Worm (Caenorhabditis elegans) whole organism, L1 larva: ENCODE data around the gene clec-124.
A peak's percentile ranks its signal among the peaks of the same experiment; 100 is the strongest.

ENCODE experiments used
- C04F5.9 ChIP-seq: sonication (generic microtip); optimal IDR thresholded peaks from 2 replicates; lab custom pipeline; 2016; ENCODE audit warnings: missing genetic modification characterization, missing compliant biosample characterization
- C34B4.2 ChIP-seq: sonication (generic microtip); optimal IDR thresholded peaks from 2 replicates; lab custom pipeline; 2017; ENCODE audit warnings: mild to moderate bottlenecking, missing genetic modification characterization, missing compliant biosample characterization
- alr-1 ChIP-seq: fragments of 200-800 bp; sonication (Bioruptor generic); optimal IDR thresholded peaks from 2 replicates; lab custom pipeline; 2018; ENCODE audit warnings: borderline replicate concordance, mild to moderate bottlenecking, missing genetic modification characterization, missing compliant biosample characterization
- blmp-1 ChIP-seq: fragments of 150-350 bp; optimal IDR thresholded peaks from 2 replicates; lab custom pipeline; 2014; ENCODE audit warnings: missing biosample characterization, missing genetic modification characterization
- ceh-63 ChIP-seq: fragments of 200-800 bp; sonication (Bioruptor generic); optimal IDR thresholded peaks from 2 replicates; lab custom pipeline; 2018; ENCODE audit warnings: mild to moderate bottlenecking, missing genetic modification characterization, missing compliant biosample characterization
- ceh-8 ChIP-seq: fragments of 200-800 bp; sonication (Bioruptor generic); optimal IDR thresholded peaks from 2 replicates; lab custom pipeline; 2018; ENCODE audit warnings: mild to moderate bottlenecking, missing genetic modification characterization, moderate library complexity, missing compliant biosample characterization
- ceh-82 ChIP-seq, 3 experiments: fragments of 150-350 bp in 1 of 3; sonication (generic microtip) in 2 of 3; optimal IDR thresholded peaks; 2 replicates each; lab custom pipeline; 2014 to 2017; ENCODE audit warnings: missing biosample characterization in 3 of 3, missing genetic modification characterization in 3 of 3
- ceh-90 ChIP-seq: sonication (generic microtip); optimal IDR thresholded peaks from 2 replicates; lab custom pipeline; 2016; ENCODE audit warnings: missing genetic modification characterization, missing compliant biosample characterization
- efl-1 ChIP-seq, 4 experiments: fragments of 150-350 bp; optimal IDR thresholded peaks in 3 of 4; peaks in 1 of 4; 1 replicate in 1 of 4; 2 replicates in 3 of 4; lab custom pipeline; 2014; ENCODE audit warnings: missing biosample characterization in 2 of 4, missing genetic modification characterization in 2 of 4, missing genetic modification reagents in 2 of 4
- efl-3 ChIP-seq: fragments of 200-800 bp; sonication (Bioruptor generic); optimal IDR thresholded peaks from 2 replicates; lab custom pipeline; 2018; ENCODE audit warnings: mild to moderate bottlenecking, missing genetic modification characterization, missing compliant biosample characterization
- egl-13 ChIP-seq: sonication (generic microtip); optimal IDR thresholded peaks from 2 replicates; lab custom pipeline; 2016; ENCODE audit warnings: missing genotype, missing genetic modification reagents, missing genetic modification characterization, missing compliant biosample characterization
- elt-2 ChIP-seq: sonication (generic microtip); optimal IDR thresholded peaks from 2 replicates; lab custom pipeline; 2016; ENCODE audit warnings: missing genetic modification characterization, mild to moderate bottlenecking, inconsistent platforms, missing compliant biosample characterization, missing genetic modification reagents
- ets-5 ChIP-seq: fragments of 200-800 bp; sonication (Bioruptor generic); IDR thresholded peaks from 2 replicates; pipeline ENCODE4 v1.3.6; 2022; ENCODE audit warnings: missing genetic modification characterization, missing compliant biosample characterization
- fkh-10 ChIP-seq: sonication (generic microtip); optimal IDR thresholded peaks from 2 replicates; lab custom pipeline; 2017; ENCODE audit warnings: missing biosample characterization, missing genetic modification reagents, missing genetic modification characterization
- fkh-4 ChIP-seq: sonication (generic microtip); optimal IDR thresholded peaks from 2 replicates; lab custom pipeline; 2016; ENCODE audit warnings: missing compliant biosample characterization, missing genetic modification characterization, borderline replicate concordance
- fkh-8 ChIP-seq: sonication (generic microtip); optimal IDR thresholded peaks from 2 replicates; lab custom pipeline; 2016; ENCODE audit warnings: mild to moderate bottlenecking, missing genetic modification characterization, missing compliant biosample characterization
- grh-1 ChIP-seq: fragments of 200-800 bp; sonication (Bioruptor generic); IDR thresholded peaks from 2 replicates; pipeline ENCODE4 v1.3.6; 2022; ENCODE audit warnings: missing genetic modification reagents, missing genetic modification characterization, missing compliant biosample characterization
- hlh-17 ChIP-seq: fragments of 200-800 bp; sonication (Bioruptor generic); optimal IDR thresholded peaks from 2 replicates; lab custom pipeline; 2018; ENCODE audit warnings: missing genetic modification characterization, mild to moderate bottlenecking, missing compliant biosample characterization, moderate library complexity, borderline replicate concordance
- hlh-4 ChIP-seq: sonication (generic microtip); optimal IDR thresholded peaks from 2 replicates; lab custom pipeline; 2016; ENCODE audit warnings: mild to moderate bottlenecking, missing genetic modification characterization, missing compliant biosample characterization
- irx-1 ChIP-seq: sonication (generic microtip); optimal IDR thresholded peaks from 2 replicates; lab custom pipeline; 2016; ENCODE audit warnings: missing genetic modification characterization, missing compliant biosample characterization
- isw-1 ChIP-seq: fragments of 200-800 bp; sonication (Bioruptor generic); IDR thresholded peaks from 2 replicates; pipeline ENCODE4 v1.3.6; 2022; ENCODE audit warnings: missing genetic modification characterization, missing compliant biosample characterization
- lin-14 ChIP-seq: fragments of 200-800 bp; sonication (Bioruptor generic); optimal IDR thresholded peaks from 2 replicates; lab custom pipeline; 2018; ENCODE audit warnings: mild to moderate bottlenecking, missing genetic modification characterization, moderate library complexity, missing compliant biosample characterization
- lin-35 ChIP-seq, 2 experiments: fragments of 150-350 bp; optimal IDR thresholded peaks; 2 replicates each; lab custom pipeline; 2014; ENCODE audit warnings: missing biosample characterization in 2 of 2, missing genetic modification characterization in 2 of 2, missing genetic modification reagents in 2 of 2
- lin-39 ChIP-seq: fragments of 150-350 bp; optimal IDR thresholded peaks from 2 replicates; lab custom pipeline; 2014; ENCODE audit warnings: missing biosample characterization, missing genetic modification reagents, missing genetic modification characterization
- lir-3 ChIP-seq: sonication (generic microtip); optimal IDR thresholded peaks from 2 replicates; lab custom pipeline; 2016; ENCODE audit warnings: mild to moderate bottlenecking, missing genetic modification characterization, moderate library complexity, missing compliant biosample characterization; ENCODE audit not compliant: poor library complexity
- lsy-2 ChIP-seq, 2 experiments: fragments of 150-350 bp; optimal IDR thresholded peaks; 2 replicates each; lab custom pipeline; 2014; ENCODE audit warnings: missing biosample characterization in 2 of 2, missing genetic modification characterization in 2 of 2
- mef-2 ChIP-seq: fragments of 150-350 bp; optimal IDR thresholded peaks from 2 replicates; lab custom pipeline; 2014; ENCODE audit warnings: missing biosample characterization, missing genetic modification characterization
- mep-1 ChIP-seq: fragments of 150-350 bp; optimal IDR thresholded peaks from 2 replicates; lab custom pipeline; 2014; ENCODE audit warnings: missing biosample characterization, missing genetic modification characterization
- nhr-11 ChIP-seq: fragments of 150-350 bp; optimal IDR thresholded peaks from 2 replicates; lab custom pipeline; 2014; ENCODE audit warnings: missing biosample characterization, missing genetic modification characterization
- nhr-19 ChIP-seq: fragments of 200-800 bp; sonication (Bioruptor generic); conservative IDR thresholded peaks from 2 replicates; pipeline ENCODE4 v1.3.6; 2022; ENCODE audit warnings: missing genetic modification characterization, missing compliant biosample characterization
- nhr-20 ChIP-seq: sonication (generic microtip); optimal IDR thresholded peaks from 2 replicates; lab custom pipeline; 2016; ENCODE audit warnings: mild to moderate bottlenecking, missing genetic modification characterization, missing compliant biosample characterization
- nhr-237 ChIP-seq: fragments of 150-350 bp; optimal IDR thresholded peaks from 2 replicates; lab custom pipeline; 2014; ENCODE audit warnings: missing biosample characterization, missing genetic modification characterization
- nhr-28 ChIP-seq: fragments of 150-350 bp; optimal IDR thresholded peaks from 2 replicates; lab custom pipeline; 2014; ENCODE audit warnings: missing biosample characterization, missing genetic modification characterization
- nhr-76 ChIP-seq: sonication (generic microtip); optimal IDR thresholded peaks from 2 replicates; lab custom pipeline; 2017; ENCODE audit warnings: missing biosample characterization, missing genetic modification characterization
- nhr-84 ChIP-seq: sonication (generic microtip); optimal IDR thresholded peaks from 2 replicates; lab custom pipeline; 2017; ENCODE audit warnings: missing biosample characterization, missing genetic modification characterization
- nhr-90 ChIP-seq: sonication (generic microtip); optimal IDR thresholded peaks from 2 replicates; lab custom pipeline; 2016; ENCODE audit warnings: mild to moderate bottlenecking, missing genetic modification characterization, missing compliant biosample characterization; ENCODE audit not compliant: poor library complexity
- pag-3 ChIP-seq: sonication (generic microtip); optimal IDR thresholded peaks from 2 replicates; lab custom pipeline; 2017; ENCODE audit warnings: missing genetic modification characterization, mild to moderate bottlenecking, missing compliant biosample characterization, antibody characterized with exemption, borderline replicate concordance; ENCODE audit not compliant: insufficient read depth
- pax-3 ChIP-seq: fragments of 200-800 bp; sonication (Bioruptor generic); optimal IDR thresholded peaks from 2 replicates; lab custom pipeline; 2018; ENCODE audit warnings: mild to moderate bottlenecking, missing genetic modification characterization, moderate library complexity, missing compliant biosample characterization
- snu-23 ChIP-seq: sonication (generic microtip); optimal IDR thresholded peaks from 2 replicates; lab custom pipeline; 2016; ENCODE audit warnings: missing genetic modification characterization, missing compliant biosample characterization
- sox-4 ChIP-seq: sonication (generic microtip); optimal IDR thresholded peaks from 2 replicates; lab custom pipeline; 2016; ENCODE audit warnings: missing genetic modification characterization, missing compliant biosample characterization
- swsn-7 ChIP-seq: sonication (generic microtip); optimal IDR thresholded peaks from 2 replicates; lab custom pipeline; 2016; ENCODE audit warnings: missing genetic modification characterization, missing compliant biosample characterization
- tlp-1 ChIP-seq: fragments of 150-350 bp; optimal IDR thresholded peaks from 2 replicates; lab custom pipeline; 2014; ENCODE audit warnings: missing biosample characterization, missing genetic modification characterization
- unc-30 ChIP-seq: sonication (generic microtip); optimal IDR thresholded peaks from 2 replicates; lab custom pipeline; 2017; ENCODE audit warnings: missing biosample characterization, missing genetic modification characterization
- unc-98 ChIP-seq: fragments of 200-800 bp; sonication (Bioruptor generic); IDR thresholded peaks from 2 replicates; pipeline ENCODE4 v1.3.6; 2022; ENCODE audit warnings: missing genetic modification characterization, missing compliant biosample characterization
- zip-4 ChIP-seq: fragments of 200-800 bp; sonication (Bioruptor generic); optimal IDR thresholded peaks from 2 replicates; lab custom pipeline; 2018; ENCODE audit warnings: mild to moderate bottlenecking, missing genetic modification characterization, moderate library complexity, missing compliant biosample characterization

Gene clec-124

DNA sequence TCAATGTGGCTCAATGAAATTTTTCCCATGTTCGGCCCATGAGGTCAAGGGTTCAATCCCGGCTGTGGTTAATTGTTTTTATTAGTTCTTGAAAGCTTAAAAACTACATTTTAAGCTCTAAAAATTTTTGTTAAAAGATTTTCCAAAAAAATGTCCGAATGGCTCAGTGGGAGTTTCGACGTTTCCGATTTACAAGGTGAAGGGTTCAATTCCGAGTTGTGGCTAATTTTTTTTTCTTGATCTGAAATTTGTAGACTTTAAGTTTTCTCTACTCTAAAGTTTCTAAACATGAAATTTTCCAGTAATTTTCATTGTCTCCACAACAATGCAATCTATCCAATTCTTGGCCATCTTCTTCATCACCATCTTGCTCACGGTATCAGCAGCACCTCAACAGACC is 13.0 kb downstream of the clec-124 start, which contains the start of gene F02E11.2:
TSS of gene F02E11.2 (plus strand) at position 301 of the 400 bp plus-strand sequence.
- TF ChIP-seq nhr-19 (GFP tag; lab: Robert Waterston, UW) (no peak), C34B4.2 (tag; lab: Kevin White, UChicago) (no peak), alr-1 (tag; lab: Kevin White, UChicago) (no peak), nhr-84 (tag; lab: Kevin White, UChicago) (no peak), lir-3 (tag; lab: Kevin White, UChicago) (no peak)

DNA sequence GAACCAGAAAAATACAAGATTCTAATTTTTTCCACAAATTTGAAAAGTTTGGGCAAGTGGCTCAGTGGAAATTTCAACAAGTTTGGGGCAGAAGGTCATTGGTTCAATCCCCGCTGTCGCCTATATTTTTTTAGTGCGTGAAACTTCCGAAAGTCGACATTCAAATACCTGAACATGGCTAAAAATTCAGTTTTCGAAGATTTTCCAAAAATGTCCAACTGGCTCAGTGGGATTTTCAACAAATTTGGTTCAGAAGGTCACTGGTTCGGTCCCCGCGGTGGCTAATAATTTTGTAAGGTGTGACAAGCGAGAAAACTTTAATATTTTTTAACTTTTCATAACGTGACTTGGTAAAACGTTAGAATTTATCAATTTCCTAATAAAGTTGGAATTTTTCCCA is 15.2 kb downstream of the clec-124 start:
- TF ChIP-seq ceh-8 (GFP tag; lab: Kevin White, UChicago) (no peak), blmp-1 (tag; lab: Kevin White, UChicago) (no peak), ceh-90 (tag; lab: Kevin White, UChicago) (no peak), sox-4 (tag; lab: Kevin White, UChicago) (no peak), nhr-90 (tag; lab: Kevin White, UChicago) (no peak), zip-4 (GFP tag; lab: Kevin White, UChicago) (no peak), nhr-84 (tag; lab: Kevin White, UChicago) (no peak), nhr-11 (no peak), elt-2 (no peak), unc-98 (no peak), lin-35 (GFP tag; optimal IDR thresholded peaks at IDR 0.05; lab: Kevin White, UChicago) (no peak), lsy-2 (tag; optimal IDR thresholded peaks at IDR 0.05; lab: Kevin White, UChicago) (no peak)
- TF ChIP-seq, all 84 proteins: peak for 0

DNA sequence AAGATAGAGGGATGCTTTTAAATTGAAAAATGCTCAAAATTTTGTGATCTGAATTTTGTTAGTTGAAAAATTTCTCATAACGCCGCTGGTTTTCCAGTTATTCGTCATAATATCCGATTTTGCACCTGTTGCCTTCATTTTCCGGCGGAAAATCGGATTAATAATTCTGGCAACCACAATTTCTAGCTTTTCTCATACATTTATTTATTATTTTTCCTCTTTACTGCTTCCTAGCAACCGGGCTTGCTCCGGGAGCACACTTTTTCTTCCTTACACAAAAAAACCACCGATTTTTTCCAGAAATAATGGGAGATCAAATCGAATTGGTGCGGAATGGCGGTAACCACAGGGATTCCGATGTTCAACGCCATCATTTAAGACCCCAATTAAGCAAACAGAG is 17.9 kb downstream of the clec-124 start, which contains the start of gene F02E11.7:
TSS of gene F02E11.7 (plus strand) at position 301 of the 400 bp plus-strand sequence.
- TF ChIP-seq fkh-8: peak; percentile 11
- no peak for TF ChIP-seq mef-2
- no peak for TF ChIP-seq pag-3 (tag; lab: Kevin White, UChicago)
- no peak for TF ChIP-seq egl-13 (tag; lab: Kevin White, UChicago)
- TF ChIP-seq efl-3: no peak
- no peak for TF ChIP-seq lin-14 (GFP tag; lab: Kevin White, UChicago)
- TF ChIP-seq nhr-20: no peak

DNA sequence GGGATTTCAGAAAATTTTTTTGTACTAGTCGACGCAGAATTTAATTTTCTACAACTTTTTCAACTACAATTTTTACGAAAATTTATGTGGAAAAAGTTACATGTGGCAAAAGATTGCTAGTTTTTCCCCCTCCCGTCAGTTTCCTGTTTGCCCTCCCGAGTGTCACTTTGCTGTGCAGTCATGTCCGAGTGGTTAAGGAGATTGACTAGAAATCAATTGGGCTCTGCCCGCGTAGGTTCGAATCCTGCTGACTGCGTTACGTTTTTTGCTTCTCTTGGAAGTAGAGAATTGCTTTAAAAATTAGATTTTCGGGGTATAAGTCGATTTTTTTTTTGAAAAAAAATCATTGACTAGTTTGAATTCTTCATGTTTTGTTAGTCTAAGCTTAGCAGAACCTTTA is 18.3 kb downstream of the clec-124 start:
- TF ChIP-seq nhr-19 (GFP tag; lab: Robert Waterston, UW) (0 out of 2 replicates have a peak, but pooled peaks have one; percentile 8), hlh-17 (GFP tag; lab: Kevin White, UChicago) (no peak), C04F5.9 (tag; lab: Kevin White, UChicago) (no peak), snu-23 (peak; percentile 3), pax-3 (tag; lab: Kevin White, UChicago) (no peak), ets-5 (GFP tag; lab: Robert Waterston, UW) (no peak), lsy-2 (tag; optimal IDR thresholded peaks at IDR 0.05; lab: Kevin White, UChicago) (peak in 1 of 2 experiments; percentile 10), ceh-63 (GFP tag; lab: Kevin White, UChicago) (no peak), isw-1 (GFP tag; lab: Robert Waterston, UW) (no peak), pag-3 (tag; lab: Kevin White, UChicago) (no peak), tlp-1 (no peak), lin-14 (GFP tag; lab: Kevin White, UChicago) (no peak), nhr-20 (no peak), fkh-4 (tag; lab: Kevin White, UChicago) (no peak), fkh-10 (GFP tag; lab: Kevin White, UChicago) (no peak), grh-1 (GFP tag; lab: Robert Waterston, UW) (no peak), irx-1 (tag; lab: Kevin White, UChicago) (no peak), unc-30 (tag; lab: Kevin White, UChicago) (no peak), swsn-7 (tag; lab: Kevin White, UChicago) (no peak), mep-1 (tag; lab: Kevin White, UChicago) (no peak), nhr-76 (tag; lab: Kevin White, UChicago) (no peak), ceh-82 (tag; optimal IDR thresholded peaks at IDR 0.05; lab: Kevin White, UChicago) (no peak), nhr-237 (tag; lab: Kevin White, UChicago) (no peak), efl-1 (optimal IDR thresholded peaks at IDR 0.05; lab: Kevin White, UChicago) (peak in 1 of 2 experiments; percentile 1), efl-1 (GFP tag; optimal IDR thresholded peaks at IDR 0.05 in 1 of 2; lab: Kevin White, UChicago) (no peak), nhr-84 (tag; lab: Kevin White, UChicago) (no peak), hlh-4 (tag; lab: Kevin White, UChicago) (no peak), lin-39 (tag; lab: Kevin White, UChicago) (no peak), nhr-28 (no peak)
